Fruit fly (Drosophila melanogaster) whole organism, embryonic: ENCODE measurements around the gene CG31752.

Experiments
- Awh ChIP-seq: fragments of 200-800 bp; sonication (Bioruptor generic); IDR thresholded peaks from 2 replicates; pipeline ENCODE4, ENCODE4 v1.3.6; 2022; ENCODE audit warnings: missing biosample characterization, missing genetic modification characterization
- B-H1 ChIP-seq: fragments of 200-800 bp; sonication (Bioruptor generic); IDR thresholded peaks from 3 replicates; pipeline ENCODE4 v1.3.6; 2022; ENCODE audit warnings: missing biosample characterization, missing genetic modification characterization
- Bgb ChIP-seq: fragments of 200-800 bp; sonication (Bioruptor generic); IDR thresholded peaks from 2 replicates; pipeline ENCODE4 v1.3.6; 2022; ENCODE audit warnings: missing biosample characterization, missing genetic modification characterization; ENCODE audit not compliant: partially characterized antibody
- Blimp-1 ChIP-seq: fragments of 200-800 bp; sonication (Bioruptor generic); optimal IDR thresholded peaks from 3 replicates; lab custom pipeline; 2018; ENCODE audit warnings: missing biosample characterization, missing genetic modification characterization, mild to moderate bottlenecking, moderate library complexity, missing genetic modification reagents
- CG11456 ChIP-seq: fragments of 200-800 bp; sonication (Bioruptor generic); IDR thresholded peaks from 3 replicates; pipeline ENCODE4 v1.3.6; 2022; ENCODE audit warnings: missing biosample characterization, missing genetic modification characterization
- CG11696 ChIP-seq: fragments of 200-800 bp; sonication (Bioruptor generic); IDR thresholded peaks from 2 replicates; pipeline ENCODE4 v1.3.6; 2022; ENCODE audit warnings: missing biosample characterization, missing genetic modification characterization
- CG13296 ChIP-seq: fragments of 200-800 bp; sonication (Bioruptor generic); optimal IDR thresholded peaks from 3 replicates; lab custom pipeline; 2018; ENCODE audit warnings: missing biosample characterization, mild to moderate bottlenecking, missing genetic modification characterization
- CG1603 ChIP-seq: fragments of 200-800 bp; sonication (Bioruptor generic); optimal IDR thresholded peaks from 2 replicates; lab custom pipeline; 2019; ENCODE audit warnings: missing biosample characterization, mild to moderate bottlenecking, missing genetic modification characterization, moderate library complexity
- CG30403 ChIP-seq: fragments of 200-800 bp; sonication (Bioruptor generic); optimal IDR thresholded peaks from 3 replicates; lab custom pipeline; 2016; ENCODE audit warnings: missing biosample characterization, missing genetic modification characterization
- CG3065 ChIP-seq: fragments of 200-800 bp; sonication (Bioruptor generic); optimal IDR thresholded peaks from 2 replicates; lab custom pipeline; 2016; ENCODE audit warnings: missing biosample characterization, missing genetic modification characterization
- CG33213 ChIP-seq: fragments of 200-800 bp; sonication (Bioruptor generic); optimal IDR thresholded peaks from 3 replicates; lab custom pipeline; 2016; ENCODE audit warnings: missing biosample characterization, missing genetic modification characterization
- CG33557 ChIP-seq: fragments of 200-800 bp; sonication (Bioruptor generic); optimal IDR thresholded peaks from 2 replicates; lab custom pipeline; 2019; ENCODE audit warnings: missing biosample characterization, mild to moderate bottlenecking, missing genetic modification characterization, moderate library complexity
- CG3407 ChIP-seq: fragments of 200-800 bp; sonication (Bioruptor generic); optimal IDR thresholded peaks from 2 replicates; lab custom pipeline; 2018; ENCODE audit warnings: missing biosample characterization, mild to moderate bottlenecking, missing genetic modification characterization
- CG4282 ChIP-seq: fragments of 200-800 bp; sonication (Bioruptor generic); optimal IDR thresholded peaks from 2 replicates; lab custom pipeline; 2016; ENCODE audit warnings: missing biosample characterization, missing genetic modification characterization
- CG4617 ChIP-seq: fragments of 200-800 bp; sonication (Bioruptor generic); optimal IDR thresholded peaks from 3 replicates; lab custom pipeline; 2016; ENCODE audit warnings: missing biosample characterization, missing genetic modification characterization, borderline replicate concordance
- CG6272 ChIP-seq: fragments of 200-800 bp; sonication (Bioruptor generic); IDR thresholded peaks from 2 replicates; pipeline ENCODE4 v1.3.6; 2022; ENCODE audit warnings: missing biosample characterization, missing genetic modification characterization
- CG6654 ChIP-seq: fragments of 200-800 bp; sonication (Bioruptor generic); optimal IDR thresholded peaks from 2 replicates; lab custom pipeline; 2017; ENCODE audit warnings: missing biosample characterization, mild to moderate bottlenecking, missing genetic modification characterization
- CG7786 ChIP-seq: fragments of 200-800 bp; sonication (Bioruptor generic); optimal IDR thresholded peaks from 2 replicates; lab custom pipeline; 2016; ENCODE audit warnings: missing biosample characterization, missing genetic modification characterization
- CG9609 ChIP-seq: fragments of 200-800 bp; sonication (Bioruptor generic); optimal IDR thresholded peaks from 3 replicates; lab custom pipeline; 2016; ENCODE audit warnings: missing biosample characterization, missing genetic modification characterization
- Dp ChIP-seq: fragments of 200-800 bp; sonication (Bioruptor generic); optimal IDR thresholded peaks from 2 replicates; lab custom pipeline; 2018; ENCODE audit warnings: missing biosample characterization, mild to moderate bottlenecking, missing genetic modification characterization, moderate library complexity
- Elba2 ChIP-seq: fragments of 200-800 bp; sonication (Bioruptor generic); optimal IDR thresholded peaks from 3 replicates; lab custom pipeline; 2016; ENCODE audit warnings: missing biosample characterization, missing genetic modification characterization
- Fer3 ChIP-seq: fragments of 200-800 bp; sonication (Bioruptor generic); optimal IDR thresholded peaks from 2 replicates; lab custom pipeline; 2018; ENCODE audit warnings: missing biosample characterization, mild to moderate bottlenecking, missing genetic modification characterization, moderate library complexity
- Hr39 ChIP-seq: fragments of >200 bp; optimal IDR thresholded peaks from 2 replicates; lab custom pipeline; 2017
- Jarid2 ChIP-seq: fragments of 200-800 bp; sonication (Bioruptor generic); optimal IDR thresholded peaks from 3 replicates; lab custom pipeline; 2017; ENCODE audit warnings: mild to moderate bottlenecking, missing biosample characterization, missing genetic modification reagents, missing genetic modification characterization
- MTF-1 ChIP-seq: fragments of 200-800 bp; sonication (Bioruptor generic); optimal IDR thresholded peaks from 2 replicates; lab custom pipeline; 2018; ENCODE audit warnings: missing biosample characterization, mild to moderate bottlenecking, missing genetic modification characterization, borderline replicate concordance
- Oli ChIP-seq: fragments of 200-800 bp; sonication (Bioruptor generic); optimal IDR thresholded peaks from 2 replicates; lab custom pipeline; 2018; ENCODE audit warnings: missing biosample characterization, mild to moderate bottlenecking, missing genetic modification characterization, moderate library complexity
- Sry-δ ChIP-seq: fragments of 200-800 bp; sonication (Bioruptor generic); optimal IDR thresholded peaks from 2 replicates; lab custom pipeline; 2016; ENCODE audit warnings: missing biosample characterization, missing genetic modification characterization
- Stat92E ChIP-seq, 3 experiments: fragments of >200 bp in 2 of 3; fragments of 200-800 bp in 1 of 3; sonication (Bioruptor generic) in 1 of 3; optimal IDR thresholded peaks; 2 replicates each; lab custom pipeline; 2017 to 2019; ENCODE audit warnings: missing biosample characterization in 3 of 3, missing genetic modification characterization in 3 of 3, mild to moderate bottlenecking in 1 of 3, moderate library complexity in 1 of 3
- TFAM ChIP-seq: fragments of 200-800 bp; sonication (Bioruptor generic); optimal IDR thresholded peaks from 2 replicates; lab custom pipeline; 2017; ENCODE audit warnings: missing biosample characterization, missing genetic modification characterization, inconsistent platforms
- ac ChIP-seq: fragments of 200-800 bp; sonication (Bioruptor generic); optimal IDR thresholded peaks from 3 replicates; lab custom pipeline; 2017; ENCODE audit warnings: missing biosample characterization, mild to moderate bottlenecking, missing genetic modification characterization
- al ChIP-seq: fragments of 200-800 bp; sonication (Bioruptor generic); IDR thresholded peaks from 2 replicates; pipeline ENCODE4 v1.3.6; 2022; ENCODE audit warnings: missing biosample characterization, missing genetic modification characterization
- ato ChIP-seq: fragments of 200-800 bp; sonication (Bioruptor generic); IDR thresholded peaks from 2 replicates; pipeline ENCODE4 v1.3.6; 2022; ENCODE audit warnings: missing biosample characterization, missing genetic modification characterization; ENCODE audit not compliant: partially characterized antibody
- bcd ChIP-seq: fragments of 200-800 bp; sonication (Bioruptor generic); optimal IDR thresholded peaks from 2 replicates; lab custom pipeline; 2017; ENCODE audit warnings: missing biosample characterization, mild to moderate bottlenecking, missing genetic modification characterization
- caup ChIP-seq: fragments of 200-800 bp; sonication (Bioruptor generic); optimal IDR thresholded peaks from 3 replicates; lab custom pipeline; 2017; ENCODE audit warnings: missing biosample characterization, mild to moderate bottlenecking, missing genetic modification characterization, moderate library complexity; ENCODE audit not compliant: severe bottlenecking
- chinmo ChIP-seq: fragments of 200-800 bp; sonication (Bioruptor generic); IDR thresholded peaks from 4 replicates; pipeline ENCODE4 v1.3.6; 2022; ENCODE audit warnings: missing biosample characterization, missing genetic modification characterization; ENCODE audit not compliant: partially characterized antibody
- cwo ChIP-seq: fragments of 200-800 bp; sonication (Bioruptor generic); optimal IDR thresholded peaks from 3 replicates; lab custom pipeline; 2017; ENCODE audit warnings: missing biosample characterization, missing genetic modification characterization, mild to moderate bottlenecking, moderate library complexity, missing genetic modification reagents
- da ChIP-seq: fragments of 200-800 bp; sonication (Bioruptor generic); optimal IDR thresholded peaks from 2 replicates; lab custom pipeline; 2016; ENCODE audit warnings: missing biosample characterization, missing genetic modification characterization
- eyg ChIP-seq: fragments of 200-800 bp; sonication (Bioruptor generic); optimal IDR thresholded peaks from 3 replicates; lab custom pipeline; 2016; ENCODE audit warnings: missing biosample characterization, missing genetic modification characterization
- ind ChIP-seq: fragments of 200-800 bp; sonication (Bioruptor generic); optimal IDR thresholded peaks from 3 replicates; lab custom pipeline; 2016; ENCODE audit warnings: missing biosample characterization, missing genetic modification characterization
- insv ChIP-seq, 2 experiments: fragments of 200-800 bp; sonication (Bioruptor generic); optimal IDR thresholded peaks; 3 replicates each; lab custom pipeline; 2016 to 2018; ENCODE audit warnings: missing biosample characterization in 2 of 2, missing genetic modification characterization in 2 of 2
- klu ChIP-seq: fragments of 200-800 bp; sonication (Bioruptor generic); IDR thresholded peaks from 2 replicates; pipeline ENCODE4 v1.3.6; 2022; ENCODE audit warnings: missing biosample characterization, missing genetic modification characterization
- p53 ChIP-seq: fragments of 200-800 bp; sonication (Bioruptor generic); optimal IDR thresholded peaks from 2 replicates; lab custom pipeline; 2016; ENCODE audit warnings: missing biosample characterization, missing genetic modification characterization
- pho ChIP-seq: fragments of 200-800 bp; sonication (Bioruptor generic); optimal IDR thresholded peaks from 2 replicates; lab custom pipeline; 2016; ENCODE audit warnings: missing biosample characterization, missing genetic modification characterization
- ro ChIP-seq: fragments of 200-800 bp; sonication (Bioruptor generic); IDR thresholded peaks from 2 replicates; pipeline ENCODE4 v1.3.6; 2022; ENCODE audit warnings: missing biosample characterization, missing genetic modification characterization
- schlank ChIP-seq: fragments of 200-800 bp; sonication (Bioruptor generic); optimal IDR thresholded peaks from 2 replicates; lab custom pipeline; 2018; ENCODE audit warnings: missing biosample characterization, mild to moderate bottlenecking, missing genetic modification characterization
- tup ChIP-seq: fragments of 200-800 bp; sonication (Bioruptor generic); optimal IDR thresholded peaks from 2 replicates; lab custom pipeline; 2016; ENCODE audit warnings: missing biosample characterization, mild to moderate bottlenecking, missing genetic modification characterization, moderate library complexity
- twi ChIP-seq: fragments of 200-800 bp; optimal IDR thresholded peaks from 2 replicates; lab custom pipeline; 2019; ENCODE audit warnings: missing biosample characterization, mild to moderate bottlenecking, missing genetic modification characterization, moderate library complexity
- usp ChIP-seq: fragments of >200 bp; optimal IDR thresholded peaks from 2 replicates; lab custom pipeline; 2017; ENCODE audit warnings: missing biosample characterization, missing genetic modification characterization

The CG31752 gene

dm6 chr2L:18839143-18839872 lies 1.8 kb downstream of the CG31752 start, which contains the start of gene CG10600 (continued):
- TF ChIP-seq TFAM (GFP tag; lab: Kevin White, UChicago) (no peak), Sry-δ (GFP tag; lab: Kevin White, UChicago) (peak; percentile 83), CG11696 (peak; percentile 88), insv (GFP tag; optimal IDR thresholded peaks at IDR 0.05; lab: Kevin White, UChicago) (peak in 1 of 2 experiments; percentile 79), CG33213 (GFP tag; lab: Kevin White, UChicago) (peak; percentile 98), Awh (GFP tag; lab: Robert Waterston, UW) (no peak), ato (GFP tag; lab: Robert Waterston, UW) (peak; percentile 90), CG3407 (GFP tag; lab: Kevin White, UChicago) (peak; percentile 61), Bgb (peak; percentile 92), MTF-1 (GFP tag; lab: Kevin White, UChicago) (peak; percentile 80), cwo (GFP tag; lab: Kevin White, UChicago) (peak; percentile 65), ac (GFP tag; lab: Kevin White, UChicago) (peak; percentile 30), p53 (GFP tag; lab: Kevin White, UChicago) (peak; percentile 75), CG13296 (GFP tag; lab: Kevin White, UChicago) (peak; percentile 65), Elba2 (GFP tag; lab: Kevin White, UChicago) (peak; percentile 43), CG4617 (peak; percentile 99), Hr39 (no peak), Blimp-1 (GFP tag; lab: Kevin White, UChicago) (no peak), Dp (peak; percentile 100), chinmo (GFP tag; lab: Robert Waterston, UW) (peak; percentile 93), Fer3 (tag; lab: Kevin White, UChicago) (peak; percentile 70), da (peak; percentile 68), CG11456 (peak; percentile 92), usp (no peak), tup (GFP tag; lab: Kevin White, UChicago) (peak; percentile 87), CG4282 (GFP tag; lab: Kevin White, UChicago) (peak; percentile 84), bcd (GFP tag; lab: Kevin White, UChicago) (peak; percentile 82), CG6654 (no peak), Jarid2 (GFP tag; lab: Kevin White, UChicago) (peak; percentile 60), twi (tag; lab: Kevin White, UChicago) (peak; percentile 34), CG30403 (peak; percentile 86), eyg (GFP tag; lab: Kevin White, UChicago) (peak; percentile 80), ro (GFP tag; lab: Robert Waterston, UW) (no peak), CG33557 (GFP tag; lab: Kevin White, UChicago) (peak; percentile 46), klu (GFP tag; lab: Robert Waterston, UW) (peak; percentile 64), Oli (tag; lab: Kevin White, UChicago) (peak; percentile 42), CG6272 (GFP tag; lab: Robert Waterston, UW) (peak; percentile 30; the same call in 1 of the 2 replicates), CG1603 (peak; percentile 92), B-H1 (GFP tag; lab: Robert Waterston, UW) (peak; percentile 33; the same call in 1 of the 3 replicates), al (GFP tag; lab: Robert Waterston, UW) (peak; percentile 56), CG7786 (GFP tag; lab: Kevin White, UChicago) (peak; percentile 88), CG9609 (peak; percentile 87), schlank (tag; lab: Kevin White, UChicago) (peak; percentile 77), Stat92E (GFP tag; optimal IDR thresholded peaks at IDR 0.05; lab: Kevin White, UChicago) (peak in 1 of 3 experiments; percentile 82), caup (peak; percentile 88), ind (GFP tag; lab: Kevin White, UChicago) (peak; percentile 86), CG3065 (peak; percentile 84), pho (peak; percentile 88)
